Worm (Caenorhabditis elegans) whole organism, L4/young adult: ENCODE data around the gene F25E5.16.

ENCODE experiments used
- W03F9.2 ChIP-seq: fragments of 150-350 bp; optimal IDR thresholded peaks from 2 replicates; lab custom pipeline; 2014; ENCODE audit warnings: missing biosample characterization, missing genetic modification characterization
- dao-5 ChIP-seq: sonication (generic microtip); optimal IDR thresholded peaks from 2 replicates; lab custom pipeline; 2016; ENCODE audit warnings: missing genotype, missing genetic modification characterization, moderate library complexity, missing compliant biosample characterization
- him-1 ChIP-seq: sonication (generic microtip); optimal IDR thresholded peaks from 2 replicates; lab custom pipeline; 2016; ENCODE audit warnings: missing genotype, missing genetic modification reagents, missing genetic modification characterization, missing compliant biosample characterization

DNA sequence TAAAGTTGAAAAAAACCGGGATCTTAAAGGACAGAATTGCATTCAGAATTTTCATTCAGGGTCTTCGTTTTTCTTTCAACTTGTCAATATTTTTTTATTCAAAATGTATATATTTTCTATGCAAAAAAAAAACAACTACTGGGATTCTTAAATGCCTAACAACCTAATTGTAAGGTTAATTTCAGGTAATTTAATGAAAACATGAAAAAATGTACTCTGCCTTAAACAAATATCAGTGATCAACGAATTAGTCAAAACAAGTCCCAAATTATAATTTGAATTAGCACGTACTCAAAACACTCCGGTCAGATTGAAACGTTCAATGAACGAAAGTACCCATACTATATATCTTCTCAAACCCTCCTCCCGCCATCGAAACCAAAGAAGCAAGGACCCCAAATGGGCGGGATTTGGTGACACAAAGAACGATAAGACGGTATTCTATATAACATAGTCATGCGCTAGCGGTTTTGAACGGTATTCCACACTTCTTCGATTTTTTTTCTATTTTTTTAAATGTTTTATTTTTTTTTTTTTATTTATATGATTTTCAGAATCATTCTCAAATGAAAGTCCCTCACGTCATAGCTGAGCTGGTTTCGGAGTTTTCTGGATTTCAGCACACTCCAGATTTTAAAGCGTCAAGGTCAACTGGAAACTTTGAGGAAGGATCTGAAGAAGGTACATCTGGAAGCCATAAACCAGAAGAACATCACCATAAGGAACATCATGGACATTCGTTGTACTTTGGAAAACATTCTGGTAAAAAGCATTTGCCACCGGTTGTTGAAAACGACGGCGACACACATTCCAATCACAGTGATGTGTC, 2.5 kb upstream of the F25E5.16 start, which contains the start of the genes ddo-2 and F25E5.8:
- TF ChIP-seq him-1 (tag; lab: Kevin White, UChicago), result no peak
- no peak for TF ChIP-seq dao-5 (tag; lab: Kevin White, UChicago)
- TF ChIP-seq W03F9.2 (tag; lab: Kevin White, UChicago), result no peak
